Worm (Caenorhabditis elegans) whole organism, L3 larva: Measurements from ENCODE around the gene bmk-1.

ENCODE experiments used
- ama-1 ChIP-seq: fragments of 150-350 bp; optimal IDR thresholded peaks from 2 replicates; lab custom pipeline; 2018
- ceh-9 ChIP-seq: sonication (generic microtip); optimal IDR thresholded peaks from 2 replicates; lab custom pipeline; 2018; ENCODE audit warnings: missing biosample characterization, missing genetic modification characterization
- daf-12 ChIP-seq: fragments of 150-350 bp; optimal IDR thresholded peaks from 2 replicates; lab custom pipeline; 2014; ENCODE audit warnings: missing biosample characterization, missing genetic modification reagents, missing genetic modification characterization
- mdl-1 ChIP-seq: fragments of 150-350 bp; optimal IDR thresholded peaks from 2 replicates; lab custom pipeline; 2014; ENCODE audit warnings: missing biosample characterization, missing genetic modification characterization
- nhr-11 ChIP-seq: fragments of 150-350 bp; optimal IDR thresholded peaks from 2 replicates; lab custom pipeline; 2014; ENCODE audit warnings: missing biosample characterization, missing genetic modification characterization
- nhr-237 ChIP-seq: fragments of 150-350 bp; optimal IDR thresholded peaks from 2 replicates; lab custom pipeline; 2014; ENCODE audit warnings: missing biosample characterization, missing genetic modification characterization
- nhr-67 ChIP-seq: fragments of 150-350 bp; optimal IDR thresholded peaks from 2 replicates; lab custom pipeline; 2014; ENCODE audit warnings: missing biosample characterization, missing genetic modification characterization
- nhr-76 ChIP-seq: fragments of 150-350 bp; sonication (generic microtip); optimal IDR thresholded peaks from 5 replicates; lab custom pipeline; 2014; ENCODE audit warnings: missing biosample characterization, missing genetic modification characterization
- pha-4 ChIP-seq: fragments of 150-350 bp; optimal IDR thresholded peaks from 2 replicates; lab custom pipeline; 2014; ENCODE audit warnings: missing biosample characterization, missing genetic modification reagents, missing genetic modification characterization
- skn-1 ChIP-seq: fragments of 150-350 bp; optimal IDR thresholded peaks from 2 replicates; lab custom pipeline; 2014; ENCODE audit warnings: missing biosample characterization, missing genetic modification characterization
- snpc-4 ChIP-seq: fragments of 150-350 bp; optimal IDR thresholded peaks from 2 replicates; lab custom pipeline; 2014; ENCODE audit warnings: missing biosample characterization, missing genetic modification characterization
- tbx-2 ChIP-seq: sonication (generic microtip); optimal IDR thresholded peaks from 2 replicates; lab custom pipeline; 2016; ENCODE audit warnings: mild to moderate bottlenecking, missing genetic modification characterization, missing compliant biosample characterization
- unc-39 ChIP-seq: sonication (generic microtip); optimal IDR thresholded peaks from 4 replicates; lab custom pipeline; 2017; ENCODE audit warnings: missing biosample characterization, missing genetic modification characterization
- unc-62 ChIP-seq: fragments of 150-350 bp; sonication (generic microtip); optimal IDR thresholded peaks from 4 replicates; lab custom pipeline; 2014; ENCODE audit warnings: missing biosample characterization, missing genetic modification reagents, missing genetic modification characterization

DNA sequence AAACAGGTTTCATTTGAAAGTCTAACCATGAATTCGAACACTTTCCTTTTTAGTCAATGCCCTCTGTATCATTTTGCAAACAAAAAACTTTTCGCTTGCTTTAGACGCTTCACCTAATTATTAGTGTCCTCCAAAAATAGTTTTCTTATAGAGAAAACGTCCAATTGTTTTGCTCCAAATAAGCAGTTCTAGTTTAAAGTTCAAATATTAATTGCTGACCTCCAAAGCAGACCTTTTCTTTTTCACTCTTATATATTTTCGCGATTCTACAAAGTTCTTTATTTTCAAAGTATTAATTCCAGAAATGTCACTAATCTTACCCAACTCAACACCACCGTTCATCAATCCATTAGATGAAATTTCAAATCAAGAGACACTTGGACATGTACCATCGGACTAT lies 48.0 kb downstream of the bmk-1 start, which contains the start of gene gnrr-2:
- TF ChIP-seq ama-1 (lab: Kevin White, UChicago) (no peak), nhr-237 (tag; lab: Kevin White, UChicago) (no peak), tbx-2 (tag; lab: Kevin White, UChicago) (no peak), unc-62 (GFP tag; lab: Kevin White, UChicago) (no peak), nhr-76 (tag; lab: Kevin White, UChicago) (no peak), unc-39 (tag; lab: Kevin White, UChicago) (no peak), nhr-11 (tag; lab: Kevin White, UChicago) (no peak), ceh-9 (tag; lab: Kevin White, UChicago) (no peak), snpc-4 (no peak), skn-1 (tag; lab: Kevin White, UChicago) (no peak), pha-4 (no peak), mdl-1 (tag; lab: Kevin White, UChicago) (no peak), daf-12 (tag; lab: Kevin White, UChicago) (no peak), nhr-67 (tag; lab: Kevin White, UChicago) (no peak)
